Fruit fly (Drosophila melanogaster): ENCODE measurements around the gene Rpt3R.

DNA sequence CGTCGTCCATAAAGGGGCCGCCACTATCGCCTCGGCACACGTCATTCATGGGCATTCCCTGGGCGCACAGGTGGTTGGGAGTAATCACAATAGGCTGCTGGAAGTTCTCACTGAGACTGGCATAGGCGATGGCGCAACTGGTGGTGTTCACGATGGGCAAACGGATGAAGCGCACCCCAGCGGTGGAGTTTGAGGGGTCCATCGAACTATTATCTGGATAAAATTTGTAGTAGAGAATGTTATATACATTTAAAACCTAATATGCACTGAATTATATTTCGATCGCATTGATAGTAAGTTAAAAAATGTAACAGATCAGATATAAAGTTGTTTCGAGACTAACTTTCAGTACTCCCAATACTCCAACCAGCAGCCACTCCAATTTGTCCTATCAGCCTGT, 13.1 kb downstream of the Rpt3R start, which contains the start of gene CG31415:
- TF ChIP-seq Clk (GFP tag; optimal IDR thresholded peaks at IDR 0.05) (no peak), CG14711 (tag; optimal IDR thresholded peaks at IDR 0.05) (no peak), toe (GFP tag; optimal IDR thresholded peaks at IDR 0.05) (no peak), CG1620 (GFP tag; optimal IDR thresholded peaks at IDR 0.05) (no peak), cnc (optimal IDR thresholded peaks at IDR 0.05) (no peak), CG5204 (GFP tag; optimal IDR thresholded peaks at IDR 0.05) (no peak), CG12768 (GFP tag; optimal IDR thresholded peaks at IDR 0.05) (no peak), tj (GFP tag; optimal IDR thresholded peaks at IDR 0.05) (no peak), CG7045 (GFP tag; optimal IDR thresholded peaks at IDR 0.05) (no peak), CG7101 (tag; optimal IDR thresholded peaks at IDR 0.05) (no peak), pad (GFP tag; optimal IDR thresholded peaks at IDR 0.05) (no peak)
